Fruit fly (Drosophila melanogaster) whole organism, embryonic: ENCODE results near the gene mof.

Experiments
- ATbp ChIP-seq: fragments of 200-800 bp; sonication (Bioruptor generic); optimal IDR thresholded peaks from 2 replicates; lab custom pipeline; 2017; ENCODE audit warnings: missing biosample characterization, mild to moderate bottlenecking, missing genetic modification characterization, missing genetic modification reagents
- BEAF-32 ChIP-seq: fragments of 200-800 bp; sonication (Bioruptor generic); optimal IDR thresholded peaks from 3 replicates; lab custom pipeline; 2017; ENCODE audit warnings: missing biosample characterization, missing genetic modification characterization, mild to moderate bottlenecking, moderate library complexity, missing genetic modification reagents
- CG18262 ChIP-seq: fragments of 200-800 bp; optimal IDR thresholded peaks from 3 replicates; lab custom pipeline; 2019; ENCODE audit warnings: missing biosample characterization, mild to moderate bottlenecking, missing genetic modification characterization, moderate library complexity
- CG8089 ChIP-seq: fragments of 200-800 bp; sonication (Bioruptor generic); optimal IDR thresholded peaks from 3 replicates; lab custom pipeline; 2016; ENCODE audit warnings: missing biosample characterization, missing genetic modification characterization
- pan ChIP-seq, 4 experiments: fragments of >200 bp in 3 of 4; fragments of 200-800 bp in 1 of 4; sonication (Bioruptor generic) in 1 of 4; optimal IDR thresholded peaks in 3 of 4; IDR thresholded peaks in 1 of 4; 2 replicates each; pipeline versions ENCODE4 v1.3.6 to Lab custom; 2017 to 2022; ENCODE audit warnings: missing biosample characterization in 2 of 4, missing genetic modification characterization in 2 of 4, mixed read lengths in 1 of 4

- TF ChIP-seq BEAF-32 (GFP tag; lab: Kevin White, UChicago) (no peak), pan (optimal IDR thresholded peaks at IDR 0.05; lab: Kevin White, UChicago) (no peak), pan (GFP tag; optimal IDR thresholded peaks at IDR 0.05 in 1 of 2, IDR thresholded peaks at IDR 0.05 in 1 of 2) (no peak), CG18262 (tag; lab: Kevin White, UChicago) (no peak), ATbp (GFP tag; lab: Kevin White, UChicago) (no peak), CG8089 (GFP tag; lab: Kevin White, UChicago) (no peak)
Measured at dm6 chrX:5904377-5905085, 27.9 kb upstream of the mof start.
